Worm (Caenorhabditis elegans): ENCODE results near the gene nduv-3.

DNA sequence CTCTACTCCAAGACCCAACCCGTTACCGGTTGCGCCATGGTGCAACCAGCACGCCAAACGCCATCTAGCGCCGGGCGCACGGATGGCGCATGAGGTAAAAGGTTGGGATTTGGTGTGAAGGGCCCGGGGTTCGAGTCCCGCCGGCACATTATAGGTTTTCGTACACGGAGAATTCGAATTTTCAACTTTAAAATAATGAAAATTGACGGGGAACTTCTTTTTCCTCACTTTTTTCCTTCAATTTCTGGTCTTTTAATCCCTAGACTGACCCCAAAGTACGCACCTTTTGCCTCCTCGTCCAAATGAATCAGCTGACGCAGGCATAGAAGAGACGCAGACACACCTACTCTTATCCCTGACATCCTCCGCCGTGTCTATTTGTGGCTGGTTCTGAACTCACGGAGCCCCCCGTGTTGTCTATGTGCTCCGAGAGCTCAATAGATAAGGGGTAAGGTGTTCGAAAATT is 37.5 kb upstream of the nduv-3 start:
- TF ChIP-seq flt-1 (GFP tag; IDR thresholded peaks at IDR 0.05) = no peak
- TF ChIP-seq tab-1 (GFP tag; IDR thresholded peaks at IDR 0.05) = no peak
- TF ChIP-seq ztf-23 (GFP tag; IDR thresholded peaks at IDR 0.05) = no peak
- no peak for TF ChIP-seq klf-2 (GFP tag; conservative IDR thresholded peaks at IDR 0.05)
- TF ChIP-seq ref-1 (GFP tag; conservative IDR thresholded peaks at IDR 0.05) = no peak

All from whole organism, midembryonic.